Worm (Caenorhabditis elegans): Measurements from ENCODE around the gene ubc-22.

ce11 chrX:8846447-8847237, 22.3 kb downstream of the ubc-22 start, which contains the start of gene C28G1.10:
- TF ChIP-seq klf-2 (GFP tag; conservative IDR thresholded peaks at IDR 0.05) = peak; percentile 61; the same call in 1 of the 2 replicates
- TF ChIP-seq ztf-29 (GFP tag; IDR thresholded peaks at IDR 0.05) = no peak
- TF ChIP-seq tab-1 (GFP tag; IDR thresholded peaks at IDR 0.05) = no peak
- TF ChIP-seq flt-1 (GFP tag; IDR thresholded peaks at IDR 0.05) = no peak
- no peak for TF ChIP-seq cog-1 (tag; optimal IDR thresholded peaks at IDR 0.05)
- no peak for TF ChIP-seq ref-1 (GFP tag; conservative IDR thresholded peaks at IDR 0.05)

Measured in whole organism, midembryonic.